Worm (Caenorhabditis elegans): ENCODE data around the gene try-11.

DNA sequence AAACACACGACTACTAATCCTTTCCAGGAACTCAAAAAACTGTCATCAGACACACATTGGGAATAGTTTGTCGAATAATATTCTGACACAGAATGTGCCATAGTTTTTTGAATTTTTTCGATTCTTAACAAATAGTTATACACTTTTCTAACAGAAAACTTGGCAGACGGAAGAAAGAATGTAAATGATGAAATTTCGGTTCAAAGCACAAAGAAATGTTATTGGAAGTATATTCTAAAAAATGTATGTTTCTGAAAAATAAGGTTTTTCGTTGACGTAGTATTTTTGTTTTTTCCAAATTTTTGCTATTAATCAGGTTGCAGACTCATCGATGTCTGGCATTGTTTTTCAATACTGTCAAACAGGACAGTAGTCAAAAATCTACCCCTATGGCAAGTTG is 9.4 kb downstream of the try-11 start, which contains the start of gene srh-92:
- TF ChIP-seq fos-1 (tag; optimal IDR thresholded peaks at IDR 0.05) (no peak), jun-1 (tag; optimal IDR thresholded peaks at IDR 0.05) (no peak), egl-27 (tag; optimal IDR thresholded peaks at IDR 0.05) (no peak), unc-39 (tag; optimal IDR thresholded peaks at IDR 0.05) (no peak)

Measured in whole organism, L4 larva.